Fruit fly (Drosophila melanogaster) whole organism, prepupa: ENCODE measurements around the gene CG13603.
A peak's percentile ranks its signal among the peaks of the same experiment; 100 is the strongest.

Source experiments
- CG10669 ChIP-seq: fragments of 200-800 bp; sonication (Bioruptor generic); optimal IDR thresholded peaks from 3 replicates; lab custom pipeline; 2018; ENCODE audit warnings: missing biosample characterization, mild to moderate bottlenecking, missing genetic modification characterization, moderate library complexity
- CG11294 ChIP-seq: fragments of 200-800 bp; sonication (Bioruptor generic); IDR thresholded peaks from 2 replicates; pipeline ENCODE4 v1.3.6; 2022; ENCODE audit warnings: missing biosample characterization, missing genetic modification characterization
- CG11762 ChIP-seq: fragments of 200-800 bp; sonication (Bioruptor generic); optimal IDR thresholded peaks from 3 replicates; lab custom pipeline; 2016; ENCODE audit warnings: missing biosample characterization, missing genetic modification characterization; ENCODE audit not compliant: insufficient read depth
- CG15336 ChIP-seq: fragments of 200-800 bp; sonication (Bioruptor generic); IDR thresholded peaks from 2 replicates; pipeline ENCODE4 v1.3.6; 2022; ENCODE audit warnings: missing biosample characterization, missing genetic modification characterization
- CG16779 ChIP-seq: fragments of 200-800 bp; sonication (Bioruptor generic); optimal IDR thresholded peaks from 3 replicates; lab custom pipeline; 2017; ENCODE audit warnings: missing biosample characterization, mild to moderate bottlenecking, missing genetic modification characterization
- CG31627 ChIP-seq: fragments of 200-800 bp; sonication (Bioruptor generic); optimal IDR thresholded peaks from 3 replicates; lab custom pipeline; 2016; ENCODE audit warnings: missing biosample characterization, missing genetic modification characterization
- CG32006 ChIP-seq: fragments of 200-800 bp; sonication (Bioruptor generic); optimal IDR thresholded peaks from 3 replicates; lab custom pipeline; 2017; ENCODE audit warnings: missing biosample characterization, mild to moderate bottlenecking, missing genetic modification characterization
- CG34406 ChIP-seq: fragments of 200-800 bp; sonication (Bioruptor generic); optimal IDR thresholded peaks from 3 replicates; lab custom pipeline; 2016; ENCODE audit warnings: missing biosample characterization, missing genetic modification characterization
- CG3919 ChIP-seq: fragments of 200-800 bp; sonication (Bioruptor generic); optimal IDR thresholded peaks from 3 replicates; lab custom pipeline; 2016; ENCODE audit warnings: missing biosample characterization, missing genetic modification characterization
- CG4318 ChIP-seq: fragments of 200-800 bp; sonication (Bioruptor generic); optimal IDR thresholded peaks from 3 replicates; lab custom pipeline; 2017; ENCODE audit warnings: missing biosample characterization, mild to moderate bottlenecking, missing genetic modification characterization
- CG6163 ChIP-seq: fragments of 200-800 bp; sonication (Bioruptor generic); IDR thresholded peaks from 3 replicates; pipeline ENCODE4 v1.3.6; 2022; ENCODE audit warnings: missing biosample characterization, missing genetic modification characterization
- CG6276 ChIP-seq: fragments of 200-800 bp; sonication (Bioruptor generic); optimal IDR thresholded peaks from 2 replicates; lab custom pipeline; 2017; ENCODE audit warnings: missing biosample characterization, mild to moderate bottlenecking, missing genetic modification characterization
- CG7368 ChIP-seq: fragments of 200-800 bp; sonication (Bioruptor generic); optimal IDR thresholded peaks from 3 replicates; lab custom pipeline; 2016; ENCODE audit warnings: missing biosample characterization, missing genetic modification characterization
- CG8119 ChIP-seq: fragments of 200-800 bp; sonication (Bioruptor generic); IDR thresholded peaks from 3 replicates; pipeline ENCODE4 v1.3.6; 2022; ENCODE audit warnings: missing biosample characterization, missing genetic modification characterization
- CG8632 ChIP-seq: fragments of 200-800 bp; sonication (Bioruptor generic); optimal IDR thresholded peaks from 3 replicates; lab custom pipeline; 2016; ENCODE audit warnings: missing biosample characterization, missing genetic modification characterization
- CG9139 ChIP-seq: fragments of 200-800 bp; sonication (Bioruptor generic); optimal IDR thresholded peaks from 3 replicates; lab custom pipeline; 2017; ENCODE audit warnings: missing biosample characterization, mild to moderate bottlenecking, missing genetic modification characterization
- Eip75B ChIP-seq: fragments of 200-800 bp; sonication (Bioruptor generic); optimal IDR thresholded peaks from 3 replicates; lab custom pipeline; 2016; ENCODE audit warnings: missing biosample characterization, missing genetic modification characterization
- Eip78C ChIP-seq: fragments of 200-800 bp; sonication (Bioruptor generic); peaks from one replicate; lab custom pipeline; 2016; ENCODE audit warnings: missing biosample characterization, missing genetic modification characterization
- Ets21C ChIP-seq: fragments of 200-800 bp; sonication (Bioruptor generic); optimal IDR thresholded peaks from 3 replicates; lab custom pipeline; 2016; ENCODE audit warnings: missing biosample characterization, missing genetic modification characterization
- Hr38 ChIP-seq: sonication (Bioruptor generic); optimal IDR thresholded peaks from 2 replicates; lab custom pipeline; 2016; ENCODE audit warnings: missing biosample characterization, missing genetic modification characterization
- Hr39 ChIP-seq: fragments of 200-800 bp; sonication (Bioruptor generic); optimal IDR thresholded peaks from 2 replicates; lab custom pipeline; 2016; ENCODE audit warnings: missing biosample characterization, missing genetic modification characterization
- Hr4 ChIP-seq: fragments of 200-800 bp; sonication (Bioruptor generic); optimal IDR thresholded peaks from 3 replicates; lab custom pipeline; 2016; ENCODE audit warnings: missing biosample characterization, missing genetic modification characterization
- Lpt ChIP-seq: fragments of 200-800 bp; sonication (Bioruptor generic); optimal IDR thresholded peaks from 3 replicates; lab custom pipeline; 2016; ENCODE audit warnings: missing biosample characterization, missing genetic modification characterization
- Met ChIP-seq: fragments of 200-800 bp; sonication (Bioruptor generic); optimal IDR thresholded peaks from 3 replicates; lab custom pipeline; 2016; ENCODE audit warnings: missing biosample characterization, missing genetic modification characterization
- OdsH ChIP-seq: fragments of 200-800 bp; sonication (Bioruptor generic); optimal IDR thresholded peaks from 3 replicates; lab custom pipeline; 2016; ENCODE audit warnings: missing biosample characterization, missing genetic modification characterization
- Smox ChIP-seq: fragments of 200-800 bp; sonication (Bioruptor generic); optimal IDR thresholded peaks from 3 replicates; lab custom pipeline; 2016; ENCODE audit warnings: missing biosample characterization, missing genetic modification characterization
- Sox102F ChIP-seq: fragments of 200-800 bp; sonication (Bioruptor generic); optimal IDR thresholded peaks from 2 replicates; lab custom pipeline; 2016; ENCODE audit warnings: missing biosample characterization, mild to moderate bottlenecking, missing genetic modification characterization
- Sox14 ChIP-seq: fragments of 200-800 bp; sonication (Bioruptor generic); optimal IDR thresholded peaks from 3 replicates; lab custom pipeline; 2016; ENCODE audit warnings: missing biosample characterization, missing genetic modification characterization
- acj6 ChIP-seq: fragments of 200-800 bp; sonication (Bioruptor generic); optimal IDR thresholded peaks from 3 replicates; lab custom pipeline; 2016; ENCODE audit warnings: missing biosample characterization, missing genetic modification characterization
- cyc ChIP-seq: fragments of 200-800 bp; sonication (Bioruptor generic); optimal IDR thresholded peaks from 3 replicates; lab custom pipeline; 2016; ENCODE audit warnings: missing biosample characterization, missing genetic modification characterization
- dac ChIP-seq: fragments of 200-800 bp; sonication (Bioruptor generic); optimal IDR thresholded peaks from 2 replicates; lab custom pipeline; 2017; ENCODE audit warnings: missing biosample characterization, mild to moderate bottlenecking, missing genetic modification characterization
- eg ChIP-seq: fragments of 200-800 bp; sonication (Bioruptor generic); IDR thresholded peaks from 3 replicates; pipeline ENCODE4 v1.3.6; 2022; ENCODE audit warnings: missing biosample characterization, missing genetic modification characterization
- esn ChIP-seq: fragments of 200-800 bp; sonication (Bioruptor generic); optimal IDR thresholded peaks from 2 replicates; lab custom pipeline; 2016; ENCODE audit warnings: missing biosample characterization, mild to moderate bottlenecking, missing genetic modification characterization, moderate library complexity
- fd85E ChIP-seq: fragments of 200-800 bp; sonication (Bioruptor generic); optimal IDR thresholded peaks from 3 replicates; lab custom pipeline; 2016; ENCODE audit warnings: missing biosample characterization, missing genetic modification characterization
- fkh ChIP-seq: fragments of 200-800 bp; sonication (Bioruptor generic); optimal IDR thresholded peaks from 3 replicates; lab custom pipeline; 2017; ENCODE audit warnings: missing biosample characterization, mild to moderate bottlenecking, missing genetic modification characterization, moderate library complexity
- lz ChIP-seq: fragments of 200-800 bp; sonication (Bioruptor generic); optimal IDR thresholded peaks from 3 replicates; lab custom pipeline; 2016; ENCODE audit warnings: missing biosample characterization, missing genetic modification characterization
- net ChIP-seq: fragments of 200-800 bp; sonication (Bioruptor generic); optimal IDR thresholded peaks from 3 replicates; lab custom pipeline; 2016; ENCODE audit warnings: missing biosample characterization, missing genetic modification characterization
- pdm3 ChIP-seq: fragments of 200-800 bp; sonication (Bioruptor generic); optimal IDR thresholded peaks from 3 replicates; lab custom pipeline; 2016; ENCODE audit warnings: missing biosample characterization, missing genetic modification characterization
- salr ChIP-seq, 2 experiments: fragments of 200-800 bp; sonication (Bioruptor generic); optimal IDR thresholded peaks; 3 replicates each; lab custom pipeline; 2016 to 2018; ENCODE audit warnings: missing biosample characterization in 2 of 2, missing genetic modification characterization in 2 of 2, mild to moderate bottlenecking in 1 of 2
- spab ChIP-seq: fragments of 200-800 bp; sonication (Bioruptor generic); optimal IDR thresholded peaks from 2 replicates; lab custom pipeline; 2017; ENCODE audit warnings: missing biosample characterization, mild to moderate bottlenecking, missing genetic modification characterization, missing genetic modification reagents
- ss ChIP-seq, 2 experiments: fragments of 200-800 bp; sonication (Bioruptor generic); optimal IDR thresholded peaks; 2 replicates in 1 of 2; 3 replicates in 1 of 2; lab custom pipeline; 2017 to 2018; ENCODE audit warnings: mild to moderate bottlenecking in 2 of 2, missing biosample characterization in 2 of 2, missing genetic modification characterization in 2 of 2, moderate library complexity in 1 of 2
- svp ChIP-seq: fragments of 200-800 bp; sonication (Bioruptor generic); peaks from one replicate; lab custom pipeline; 2016; ENCODE audit warnings: missing biosample characterization, missing genetic modification characterization
- topi ChIP-seq: fragments of 200-800 bp; sonication (Bioruptor generic); optimal IDR thresholded peaks from 3 replicates; lab custom pipeline; 2016; ENCODE audit warnings: missing biosample characterization, missing genetic modification characterization

CG13603 gene

dm6 chr3R:24024123-24024522, 37.8 kb upstream of the CG13603 start (continued):
- no peak for TF ChIP-seq fkh (GFP tag; lab: Kevin White, UChicago)
- peak; percentile 79 for TF ChIP-seq CG32006 (GFP tag; lab: Kevin White, UChicago)
- TF ChIP-seq Hr39 (GFP tag; lab: Kevin White, UChicago) = no peak
- peak; percentile 43 for TF ChIP-seq OdsH
- TF ChIP-seq svp = no peak
- TF ChIP-seq CG31627 (GFP tag; lab: Kevin White, UChicago) = no peak
- peak; percentile 51 for TF ChIP-seq Lpt (GFP tag; lab: Kevin White, UChicago)
- no peak for TF ChIP-seq CG11294 (GFP tag; lab: Robert Waterston, UW)
- TF ChIP-seq CG9139 (GFP tag; lab: Kevin White, UChicago) = no peak
- TF ChIP-seq dac (GFP tag; lab: Kevin White, UChicago) = peak; percentile 0
- TF ChIP-seq fd85E = no peak
- TF ChIP-seq Sox14 (GFP tag; lab: Kevin White, UChicago) = peak; percentile 59
- peak; percentile 48 to 50 for TF ChIP-seq salr (GFP tag; optimal IDR thresholded peaks at IDR 0.05; lab: Kevin White, UChicago)
- peak; percentile 13 for TF ChIP-seq CG16779 (tag; lab: Kevin White, UChicago)
- no peak for TF ChIP-seq Met (GFP tag; lab: Kevin White, UChicago)
- TF ChIP-seq esn (GFP tag; lab: Kevin White, UChicago) = no peak
- no peak for TF ChIP-seq CG8632 (GFP tag; lab: Kevin White, UChicago)
- TF ChIP-seq spab (GFP tag; lab: Kevin White, UChicago) = peak; percentile 35
- TF ChIP-seq CG8119 (GFP tag; lab: Robert Waterston, UW) = peak; percentile 45; the same call in 1 of the 3 replicates
- peak; percentile 42 for TF ChIP-seq CG3919 (GFP tag; lab: Kevin White, UChicago)
- TF ChIP-seq CG10669 (GFP tag; lab: Kevin White, UChicago) = peak; percentile 68
- TF ChIP-seq net (GFP tag; lab: Kevin White, UChicago) = peak; percentile 22
- TF ChIP-seq cyc (GFP tag; lab: Kevin White, UChicago) = no peak
- peak; percentile 20 to 30 for TF ChIP-seq ss (GFP tag; optimal IDR thresholded peaks at IDR 0.05; lab: Kevin White, UChicago)
- no peak for TF ChIP-seq Smox
- TF ChIP-seq Eip75B (GFP tag; lab: Kevin White, UChicago) = peak; percentile 39
- TF ChIP-seq Hr38 (GFP tag; lab: Kevin White, UChicago) = no peak
- peak; percentile 31 for TF ChIP-seq acj6 (GFP tag; lab: Kevin White, UChicago)
- no peak for TF ChIP-seq CG7368 (GFP tag; lab: Kevin White, UChicago)
- no peak for TF ChIP-seq Ets21C
- peak; percentile 43; the same call in 2 of the 3 replicates for TF ChIP-seq eg (GFP tag; lab: Robert Waterston, UW)
- peak; percentile 53 for TF ChIP-seq CG4318 (GFP tag; lab: Kevin White, UChicago)

DNA sequence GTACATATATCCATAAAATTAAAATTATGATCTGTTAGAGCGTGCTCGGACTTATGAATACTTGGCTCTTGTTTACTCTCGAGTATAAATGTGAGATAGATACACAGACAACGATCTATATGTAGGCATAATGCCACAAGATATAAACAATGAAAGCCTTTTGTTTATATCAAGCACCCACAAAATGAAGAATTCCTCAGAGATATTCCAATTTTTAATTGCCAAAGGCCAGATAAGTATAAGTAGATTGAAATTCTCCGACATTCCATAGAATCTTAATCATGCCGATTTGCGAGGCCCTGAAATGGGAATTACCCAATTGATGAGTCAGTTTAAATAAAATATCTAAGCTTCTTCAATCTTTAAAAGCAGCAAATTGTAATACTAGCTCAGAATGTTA, 35.5 kb upstream of the CG13603 start:
- TF ChIP-seq topi (GFP tag; lab: Kevin White, UChicago) (no peak), CG6163 (no peak), spab (GFP tag; lab: Kevin White, UChicago) (no peak), CG6276 (GFP tag; lab: Kevin White, UChicago) (no peak), Hr39 (GFP tag; lab: Kevin White, UChicago) (no peak), Sox102F (GFP tag; lab: Kevin White, UChicago) (no peak), CG4318 (GFP tag; lab: Kevin White, UChicago) (no peak), Smox (no peak), Sox14 (GFP tag; lab: Kevin White, UChicago) (no peak), Lpt (GFP tag; lab: Kevin White, UChicago) (no peak)

DNA sequence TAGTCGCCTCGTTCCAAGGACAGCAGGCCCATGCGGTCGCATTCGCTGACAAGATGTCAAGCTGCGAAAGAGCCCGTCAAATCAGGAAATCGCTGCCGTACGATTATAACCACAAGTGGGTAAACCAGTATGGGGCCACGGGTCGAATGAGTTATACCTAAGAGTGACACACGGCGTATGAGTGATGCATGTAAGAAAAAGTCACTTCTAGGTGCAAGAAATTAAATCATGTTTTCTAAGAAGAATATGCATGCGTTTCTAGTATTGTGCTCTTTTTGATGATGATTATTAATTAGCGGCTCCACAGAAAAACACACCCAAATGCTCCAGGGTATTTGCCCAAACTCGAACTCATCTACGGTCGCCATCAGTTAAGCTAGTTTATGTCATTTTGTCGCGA, 31.3 kb upstream of the CG13603 start:
- TF ChIP-seq CG15336 (GFP tag; lab: Robert Waterston, UW) (peak; percentile 42), lz (GFP tag; lab: Kevin White, UChicago) (no peak), CG32006 (GFP tag; lab: Kevin White, UChicago) (peak; percentile 57), Met (GFP tag; lab: Kevin White, UChicago) (no peak), CG8119 (GFP tag; lab: Robert Waterston, UW) (peak; percentile 44; the same call in 1 of the 3 replicates), pdm3 (GFP tag; lab: Kevin White, UChicago) (peak; percentile 11), Hr4 (GFP tag; lab: Kevin White, UChicago) (peak; percentile 76), eg (GFP tag; lab: Robert Waterston, UW) (0 out of 3 replicates have a peak, but pooled peaks have one; percentile 56), CG6276 (GFP tag; lab: Kevin White, UChicago) (peak; percentile 36), CG11762 (GFP tag; lab: Kevin White, UChicago) (no peak), CG34406 (GFP tag; lab: Kevin White, UChicago) (no peak), Eip78C (GFP tag; lab: Kevin White, UChicago) (peak; percentile 45), acj6 (GFP tag; lab: Kevin White, UChicago) (peak; percentile 11), CG6163 (0 out of 3 replicates have a peak, but pooled peaks have one; percentile 25)
